Worm (Caenorhabditis elegans) whole organism, mixed stage, embryonic: ENCODE data around the gene srh-215.

Experiments
- ceh-39 ChIP-seq: fragments of 150-350 bp; optimal IDR thresholded peaks from 2 replicates; lab custom pipeline; 2014; ENCODE audit warnings: missing biosample characterization, missing genetic modification characterization
- elt-1 ChIP-seq: sonication (generic microtip); optimal IDR thresholded peaks from 2 replicates; lab custom pipeline; 2017; ENCODE audit warnings: missing genetic modification characterization, mild to moderate bottlenecking, missing compliant biosample characterization, antibody characterized with exemption, moderate library complexity, borderline replicate concordance; ENCODE audit not compliant: insufficient read depth
- lin-13 ChIP-seq: fragments of 150-350 bp; optimal IDR thresholded peaks from 2 replicates; lab custom pipeline; 2014; ENCODE audit warnings: missing biosample characterization, missing genetic modification characterization
- mab-5 ChIP-seq: fragments of 150-350 bp; optimal IDR thresholded peaks from 2 replicates; lab custom pipeline; 2014; ENCODE audit warnings: missing biosample characterization, missing genetic modification characterization
- mep-1 ChIP-seq: fragments of 150-350 bp; optimal IDR thresholded peaks from 2 replicates; lab custom pipeline; 2017; ENCODE audit warnings: missing biosample characterization, missing genetic modification reagents, missing genetic modification characterization, inconsistent platforms
- nhr-237 ChIP-seq: fragments of 150-350 bp; optimal IDR thresholded peaks from 2 replicates; lab custom pipeline; 2014; ENCODE audit warnings: missing biosample characterization, missing genetic modification characterization
- pha-4 ChIP-seq: fragments of 150-350 bp; optimal IDR thresholded peaks from 2 replicates; lab custom pipeline; 2018; ENCODE audit warnings: missing biosample characterization, missing genetic modification reagents, missing genetic modification characterization
- zip-8 ChIP-seq: fragments of 150-350 bp; optimal IDR thresholded peaks from 2 replicates; lab custom pipeline; 2014; ENCODE audit warnings: missing biosample characterization, missing genetic modification characterization
- ztf-11 ChIP-seq: fragments of 150-350 bp; optimal IDR thresholded peaks from 2 replicates; lab custom pipeline; 2014; ENCODE audit warnings: missing biosample characterization, missing genetic modification characterization

- TF ChIP-seq pha-4, result no peak
- TF ChIP-seq nhr-237 (tag; lab: Kevin White, UChicago), result no peak
- no peak for TF ChIP-seq ztf-11 (tag; lab: Kevin White, UChicago)
- no peak for TF ChIP-seq ceh-39 (tag; lab: Kevin White, UChicago)
- no peak for TF ChIP-seq mep-1 (tag; lab: Kevin White, UChicago)
- TF ChIP-seq lin-13, result no peak
- TF ChIP-seq elt-1 (tag; lab: Kevin White, UChicago), result no peak
- no peak for TF ChIP-seq zip-8 (tag; lab: Kevin White, UChicago)
- no peak for TF ChIP-seq mab-5 (tag; lab: Kevin White, UChicago)
These were observed 37.7 kb downstream of the srh-215 start for ce11 chrV:16794079-16794478.
